Fruit fly (Drosophila melanogaster) whole organism, embryonic: ENCODE measurements around the gene CG13392.
A peak's percentile ranks its signal among the peaks of the same experiment; 100 is the strongest.

Experiments
- Bdp1 ChIP-seq: fragments of 200-800 bp; sonication (Bioruptor generic); optimal IDR thresholded peaks from 3 replicates; lab custom pipeline; 2016; ENCODE audit warnings: missing biosample characterization, missing genetic modification characterization
- CG10321 ChIP-seq: fragments of 200-800 bp; sonication (Bioruptor generic); IDR thresholded peaks from 2 replicates; pipeline ENCODE4 v1.3.6; 2022; ENCODE audit warnings: missing biosample characterization, missing genetic modification characterization
- CG11085 ChIP-seq: fragments of 200-800 bp; sonication (Bioruptor generic); IDR thresholded peaks from 2 replicates; pipeline ENCODE4 v1.3.6; 2022; ENCODE audit warnings: missing biosample characterization, missing genetic modification characterization
- CG11695 ChIP-seq: fragments of 200-800 bp; sonication (Bioruptor generic); IDR thresholded peaks from 3 replicates; pipeline ENCODE4 v1.3.6; 2022; ENCODE audit warnings: missing biosample characterization, missing genetic modification characterization
- CG12236 ChIP-seq: fragments of 200-800 bp; sonication (Bioruptor generic); optimal IDR thresholded peaks from 2 replicates; lab custom pipeline; 2016; ENCODE audit warnings: missing biosample characterization, missing genetic modification characterization
- CG12744 ChIP-seq: fragments of 200-800 bp; sonication (Bioruptor generic); optimal IDR thresholded peaks from 2 replicates; lab custom pipeline; 2016; ENCODE audit warnings: missing biosample characterization, missing genetic modification characterization
- CG13123 ChIP-seq: fragments of 200-800 bp; sonication (Bioruptor generic); optimal IDR thresholded peaks from 2 replicates; lab custom pipeline; 2016; ENCODE audit warnings: missing biosample characterization, missing genetic modification characterization
- CG13424 ChIP-seq: fragments of 200-800 bp; sonication (Bioruptor generic); optimal IDR thresholded peaks from 2 replicates; lab custom pipeline; 2019; ENCODE audit warnings: missing biosample characterization, mild to moderate bottlenecking, missing genetic modification characterization, moderate library complexity
- CG14441 ChIP-seq: fragments of 200-800 bp; sonication (Bioruptor generic); IDR thresholded peaks from 2 replicates; pipeline ENCODE4 v1.3.6; 2022; ENCODE audit warnings: missing biosample characterization, missing genetic modification characterization
- CG14710 ChIP-seq: fragments of 200-800 bp; sonication (Bioruptor generic); optimal IDR thresholded peaks from 3 replicates; lab custom pipeline; 2019; ENCODE audit warnings: missing biosample characterization, mild to moderate bottlenecking, missing genetic modification characterization, moderate library complexity
- CG15514 ChIP-seq: fragments of 200-800 bp; sonication (Bioruptor generic); optimal IDR thresholded peaks from 3 replicates; lab custom pipeline; 2017; ENCODE audit warnings: missing biosample characterization, missing genetic modification characterization, mild to moderate bottlenecking, moderate library complexity, missing genetic modification reagents
- CG1647 ChIP-seq: fragments of 200-800 bp; sonication (Bioruptor generic); optimal IDR thresholded peaks from 3 replicates; lab custom pipeline; 2016; ENCODE audit warnings: missing biosample characterization, missing genetic modification characterization
- CG16815 ChIP-seq: fragments of 200-800 bp; sonication (Bioruptor generic); optimal IDR thresholded peaks from 3 replicates; lab custom pipeline; 2017; ENCODE audit warnings: missing biosample characterization, mild to moderate bottlenecking, missing genetic modification characterization
- CG17912 ChIP-seq: fragments of 200-800 bp; sonication (Bioruptor generic); optimal IDR thresholded peaks from 2 replicates; lab custom pipeline; 2018; ENCODE audit warnings: missing biosample characterization, mild to moderate bottlenecking, missing genetic modification characterization
- CG2712 ChIP-seq: fragments of 200-800 bp; optimal IDR thresholded peaks from 3 replicates; lab custom pipeline; 2019; ENCODE audit warnings: missing biosample characterization, mild to moderate bottlenecking, missing genetic modification characterization, moderate library complexity
- CG4328 ChIP-seq: fragments of 200-800 bp; sonication (Bioruptor generic); optimal IDR thresholded peaks from 3 replicates; lab custom pipeline; 2017; ENCODE audit warnings: missing biosample characterization, missing genetic modification reagents, missing genetic modification characterization
- CG43689 ChIP-seq: fragments of 200-800 bp; sonication (Bioruptor generic); IDR thresholded peaks from 2 replicates; pipeline ENCODE4 v1.3.6; 2022; ENCODE audit warnings: missing biosample characterization, missing genetic modification characterization
- CG5953 ChIP-seq: fragments of 200-800 bp; sonication (Bioruptor generic); IDR thresholded peaks from 2 replicates; pipeline ENCODE4 v1.3.6; 2022; ENCODE audit warnings: missing biosample characterization, missing genetic modification characterization
- CG6254 ChIP-seq: fragments of 200-800 bp; sonication (Bioruptor generic); optimal IDR thresholded peaks from 3 replicates; lab custom pipeline; 2017; ENCODE audit warnings: mild to moderate bottlenecking, missing biosample characterization, missing genetic modification reagents, missing genetic modification characterization
- CG7271 ChIP-seq: fragments of 200-800 bp; sonication (Bioruptor generic); optimal IDR thresholded peaks from 2 replicates; lab custom pipeline; 2018; ENCODE audit warnings: missing biosample characterization, mild to moderate bottlenecking, missing genetic modification characterization, moderate library complexity
- CG8281 ChIP-seq: fragments of 200-800 bp; sonication (Bioruptor generic); optimal IDR thresholded peaks from 2 replicates; lab custom pipeline; 2018; ENCODE audit warnings: missing biosample characterization, mild to moderate bottlenecking, missing genetic modification characterization, moderate library complexity
- CG8359 ChIP-seq: fragments of 200-800 bp; sonication (Bioruptor generic); optimal IDR thresholded peaks from 2 replicates; lab custom pipeline; 2017; ENCODE audit warnings: missing biosample characterization, mild to moderate bottlenecking, missing genetic modification characterization, borderline replicate concordance
- CG8944 ChIP-seq: fragments of 200-800 bp; sonication (Bioruptor generic); optimal IDR thresholded peaks from 3 replicates; lab custom pipeline; 2016; ENCODE audit warnings: missing biosample characterization, missing genetic modification characterization
- D ChIP-seq, 2 experiments: fragments of 200-800 bp in 1 of 2; fragments of >200 bp in 1 of 2; sonication (Bioruptor generic) in 1 of 2; optimal IDR thresholded peaks; 2 replicates in 1 of 2; 3 replicates in 1 of 2; lab custom pipeline; 2017; ENCODE audit warnings: mild to moderate bottlenecking in 1 of 2, missing biosample characterization in 1 of 2, missing genetic modification characterization in 1 of 2, missing genetic modification reagents in 1 of 2
- H2.0 ChIP-seq: fragments of 200-800 bp; sonication (Bioruptor generic); IDR thresholded peaks from 2 replicates; pipeline ENCODE4 v1.3.6; 2022; ENCODE audit warnings: missing biosample characterization, missing genetic modification characterization
- Hmr ChIP-seq: fragments of 200-800 bp; sonication (Bioruptor generic); optimal IDR thresholded peaks from 3 replicates; lab custom pipeline; 2017; ENCODE audit warnings: mild to moderate bottlenecking, missing biosample characterization, missing genetic modification reagents, missing genetic modification characterization
- Max ChIP-seq: fragments of 200-800 bp; sonication (Bioruptor generic); optimal IDR thresholded peaks from 2 replicates; lab custom pipeline; 2016; ENCODE audit warnings: missing biosample characterization, mild to moderate bottlenecking, missing genetic modification characterization
- Mes4 ChIP-seq: fragments of 200-800 bp; sonication (Bioruptor generic); optimal IDR thresholded peaks from 2 replicates; lab custom pipeline; 2016; ENCODE audit warnings: missing biosample characterization, missing genetic modification characterization
- PHDP ChIP-seq: fragments of 200-800 bp; sonication (Bioruptor generic); optimal IDR thresholded peaks from 3 replicates; lab custom pipeline; 2018; ENCODE audit warnings: missing biosample characterization, mild to moderate bottlenecking, missing genetic modification characterization, moderate library complexity
- Sox102F ChIP-seq: fragments of 200-800 bp; sonication (Bioruptor generic); optimal IDR thresholded peaks from 2 replicates; lab custom pipeline; 2018; ENCODE audit warnings: missing biosample characterization, mild to moderate bottlenecking, missing genetic modification characterization, moderate library complexity
- bab2 ChIP-seq: fragments of 200-800 bp; sonication (Bioruptor generic); optimal IDR thresholded peaks from 2 replicates; lab custom pipeline; 2016; ENCODE audit warnings: missing biosample characterization, missing genetic modification characterization
- cg ChIP-seq: fragments of 200-800 bp; sonication (Bioruptor generic); optimal IDR thresholded peaks from 3 replicates; lab custom pipeline; 2019; ENCODE audit warnings: missing biosample characterization, mild to moderate bottlenecking, missing genetic modification characterization, moderate library complexity
- chif ChIP-seq, 2 experiments: fragments of 200-800 bp; sonication (Bioruptor generic); optimal IDR thresholded peaks; 3 replicates each; lab custom pipeline; 2016; ENCODE audit warnings: missing biosample characterization in 2 of 2, missing genetic modification characterization in 2 of 2
- cwo ChIP-seq: fragments of 200-800 bp; sonication (Bioruptor generic); optimal IDR thresholded peaks from 3 replicates; lab custom pipeline; 2017; ENCODE audit warnings: missing biosample characterization, missing genetic modification characterization, mild to moderate bottlenecking, moderate library complexity, missing genetic modification reagents
- esg ChIP-seq: fragments of 200-800 bp; sonication (Bioruptor generic); conservative IDR thresholded peaks from 2 replicates; pipeline ENCODE4 v1.3.6; 2022; ENCODE audit warnings: missing biosample characterization, missing genetic modification characterization
- gsb-n ChIP-seq: fragments of 200-800 bp; sonication (Bioruptor generic); optimal IDR thresholded peaks from 3 replicates; lab custom pipeline; 2018; ENCODE audit warnings: missing biosample characterization, mild to moderate bottlenecking, missing genetic modification characterization
- lmd ChIP-seq: fragments of 200-800 bp; sonication (Bioruptor generic); IDR thresholded peaks from 2 replicates; pipeline ENCODE4 v1.3.6; 2022; ENCODE audit warnings: missing biosample characterization, missing genetic modification characterization
- luna ChIP-seq: fragments of 200-800 bp; sonication (Bioruptor generic); optimal IDR thresholded peaks from 2 replicates; lab custom pipeline; 2016; ENCODE audit warnings: missing biosample characterization, missing genetic modification characterization
- pb ChIP-seq: fragments of 200-800 bp; sonication (Bioruptor generic); optimal IDR thresholded peaks from 3 replicates; lab custom pipeline; 2016; ENCODE audit warnings: missing biosample characterization, missing genetic modification characterization
- psq ChIP-seq: fragments of 200-800 bp; sonication (Bioruptor generic); optimal IDR thresholded peaks from 2 replicates; lab custom pipeline; 2017; ENCODE audit warnings: missing biosample characterization, missing genetic modification characterization
- repo ChIP-seq: fragments of 200-800 bp; sonication (Bioruptor generic); optimal IDR thresholded peaks from 2 replicates; lab custom pipeline; 2016; ENCODE audit warnings: missing biosample characterization, missing genetic modification characterization
- sqz ChIP-seq: fragments of 200-800 bp; sonication (Bioruptor generic); optimal IDR thresholded peaks from 3 replicates; lab custom pipeline; 2018; ENCODE audit warnings: missing biosample characterization, mild to moderate bottlenecking, missing genetic modification characterization
- ssp ChIP-seq: fragments of 200-800 bp; sonication (Bioruptor generic); IDR thresholded peaks from 2 replicates; pipeline ENCODE4 v1.3.6; 2022; ENCODE audit warnings: missing biosample characterization, missing genetic modification characterization
- tio ChIP-seq: fragments of 200-800 bp; sonication (Bioruptor generic); optimal IDR thresholded peaks from 2 replicates; lab custom pipeline; 2017; ENCODE audit warnings: missing biosample characterization, missing genetic modification characterization, inconsistent platforms
- unpg ChIP-seq: fragments of 200-800 bp; sonication (Bioruptor generic); optimal IDR thresholded peaks from 3 replicates; lab custom pipeline; 2018; ENCODE audit warnings: missing biosample characterization, mild to moderate bottlenecking, missing genetic modification characterization, moderate library complexity
- wdn ChIP-seq: fragments of 200-800 bp; sonication (Bioruptor generic); IDR thresholded peaks from 2 replicates; pipeline ENCODE4 v1.3.6; 2022; ENCODE audit warnings: missing biosample characterization, missing genetic modification characterization
- wor ChIP-seq: fragments of 200-800 bp; sonication (Bioruptor generic); IDR thresholded peaks from 2 replicates; pipeline ENCODE4 v1.3.6; 2022; ENCODE audit warnings: missing biosample characterization, missing genetic modification characterization
- zfh2 ChIP-seq: fragments of 200-800 bp; sonication (Bioruptor generic); optimal IDR thresholded peaks from 2 replicates; lab custom pipeline; 2016; ENCODE audit warnings: missing biosample characterization, missing genetic modification characterization

Gene CG13392

DNA sequence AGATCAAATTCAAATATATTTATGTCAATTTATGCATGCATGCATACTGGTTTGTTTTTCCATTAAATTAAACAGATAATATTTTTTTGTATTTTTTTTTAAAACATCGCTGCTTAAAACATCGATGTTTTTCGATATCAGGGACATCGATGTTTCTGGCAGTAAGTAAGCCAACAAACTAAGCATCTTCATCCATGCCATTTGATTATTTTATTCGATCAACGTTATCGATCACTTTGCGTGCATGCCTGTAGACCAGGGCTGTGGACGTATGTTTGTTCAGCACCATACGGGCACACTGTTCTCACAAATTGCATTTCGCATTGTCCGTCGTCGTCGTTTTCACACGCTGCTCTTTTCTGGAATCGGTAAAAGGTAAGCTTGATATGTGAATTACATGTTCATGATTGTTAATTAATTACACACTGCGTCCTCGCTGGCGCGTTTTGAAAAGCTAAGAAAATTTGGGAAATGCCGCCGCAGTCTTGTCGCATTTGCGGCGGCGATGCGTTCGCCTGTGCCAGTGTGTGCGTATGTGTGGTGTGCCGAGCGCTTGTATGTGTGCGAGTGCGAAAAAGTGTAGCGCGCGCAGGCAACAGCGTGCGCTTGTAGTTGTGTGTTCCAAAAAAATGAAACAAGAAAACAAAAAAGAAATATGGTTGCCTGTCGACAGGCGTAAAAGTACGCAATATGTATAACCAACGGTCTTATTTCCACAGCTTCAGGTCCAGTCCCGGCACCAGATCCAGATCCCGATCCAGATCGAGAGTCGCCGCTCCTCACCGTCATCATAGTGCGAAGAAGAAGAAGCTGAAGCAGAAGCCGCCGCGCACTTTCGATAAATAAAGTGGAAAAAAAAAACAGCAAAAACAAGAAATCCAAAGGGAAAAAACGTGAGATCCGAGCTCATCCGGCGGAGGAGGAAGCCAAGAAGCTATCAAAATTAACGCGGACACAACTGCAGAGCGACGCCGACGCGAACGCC is 21.0 kb upstream of the CG13392 start, which contains the start of gene emb (continued):
- TF ChIP-seq CG13424 (tag; lab: Kevin White, UChicago), result peak; percentile 26
- TF ChIP-seq zfh2 (GFP tag; lab: Kevin White, UChicago), result peak; percentile 60
- peak; percentile 23 for TF ChIP-seq Bdp1 (GFP tag; lab: Kevin White, UChicago)
- no peak for TF ChIP-seq Sox102F (GFP tag; lab: Kevin White, UChicago)
- no peak for TF ChIP-seq CG11085
- no peak for TF ChIP-seq CG7271 (tag; lab: Kevin White, UChicago)
- TF ChIP-seq pb (GFP tag; lab: Kevin White, UChicago), result peak; percentile 36
- no peak for TF ChIP-seq luna (GFP tag; lab: Kevin White, UChicago)
- peak; percentile 80 for TF ChIP-seq Hmr (GFP tag; lab: Kevin White, UChicago)
- TF ChIP-seq CG12236 (GFP tag; lab: Kevin White, UChicago), result peak; percentile 38
- peak; percentile 21; the same call in 1 of the 2 replicates for TF ChIP-seq lmd (GFP tag; lab: Robert Waterston, UW)
- TF ChIP-seq ssp, result peak; percentile 68
- peak; percentile 40 for TF ChIP-seq Mes4 (GFP tag; lab: Kevin White, UChicago)
- peak; percentile 30; the same call in 1 of the 2 replicates for TF ChIP-seq CG14441 (GFP tag; lab: Robert Waterston, UW)
- no peak for TF ChIP-seq wdn (GFP tag; lab: Robert Waterston, UW)
- TF ChIP-seq CG1647 (GFP tag; lab: Kevin White, UChicago), result peak; percentile 49
- no peak for TF ChIP-seq gsb-n (tag; lab: Kevin White, UChicago)
- TF ChIP-seq CG8359 (GFP tag; lab: Kevin White, UChicago), result no peak
- no peak for TF ChIP-seq tio
- no peak for TF ChIP-seq CG5953
- TF ChIP-seq repo (GFP tag; lab: Kevin White, UChicago), result peak; percentile 19
- TF ChIP-seq CG10321 (GFP tag; lab: Robert Waterston, UW), result no peak
- TF ChIP-seq CG17912, result no peak
- peak; percentile 43 for TF ChIP-seq bab2 (GFP tag; lab: Kevin White, UChicago)
- no peak for TF ChIP-seq CG6254
- no peak for TF ChIP-seq CG43689 (GFP tag; lab: Robert Waterston, UW)
- TF ChIP-seq cg (GFP tag; lab: Kevin White, UChicago), result peak; percentile 99
- TF ChIP-seq Max (GFP tag; lab: Kevin White, UChicago), result peak; percentile 49
- TF ChIP-seq CG16815, result no peak
- peak; percentile 19 for TF ChIP-seq psq
- TF ChIP-seq sqz, result peak; percentile 67
- TF ChIP-seq D (optimal IDR thresholded peaks at IDR 0.05; lab: Kevin White, UChicago), result no peak
- TF ChIP-seq D (GFP tag; optimal IDR thresholded peaks at IDR 0.05; lab: Kevin White, UChicago), result no peak
- peak; percentile 68 for TF ChIP-seq CG2712 (tag; lab: Kevin White, UChicago)
- no peak for TF ChIP-seq unpg (GFP tag; lab: Kevin White, UChicago)
- TF ChIP-seq CG8281 (tag; lab: Kevin White, UChicago), result no peak
- no peak for TF ChIP-seq CG11695 (GFP tag; lab: Robert Waterston, UW)
- peak; percentile 97 for TF ChIP-seq CG14710 (tag; lab: Kevin White, UChicago)
- TF ChIP-seq CG12744 (GFP tag; lab: Kevin White, UChicago), result peak; percentile 9
- 0 out of 2 replicates have a peak, but pooled peaks have one; percentile 22 for TF ChIP-seq H2.0 (GFP tag; lab: Robert Waterston, UW)
- no peak for TF ChIP-seq CG8944 (GFP tag; lab: Kevin White, UChicago)
- TF ChIP-seq wor, result no peak
- TF ChIP-seq PHDP (tag; lab: Kevin White, UChicago), result no peak
- peak; percentile 47 to 52 for TF ChIP-seq chif (GFP tag; optimal IDR thresholded peaks at IDR 0.05; lab: Kevin White, UChicago)
- peak; percentile 40 for TF ChIP-seq CG4328 (GFP tag; lab: Kevin White, UChicago)
- no peak for TF ChIP-seq CG13123 (GFP tag; lab: Kevin White, UChicago)
- TF ChIP-seq esg (GFP tag; lab: Robert Waterston, UW), result no peak
- TF ChIP-seq CG15514 (GFP tag; lab: Kevin White, UChicago), result peak; percentile 91
- TF ChIP-seq cwo (GFP tag; lab: Kevin White, UChicago), result no peak
